Worm (Caenorhabditis elegans) whole organism, late embryonic: ENCODE results near the gene srab-10.

Experiments used
- Y22D7AL.16 ChIP-seq: sonication (generic microtip); optimal IDR thresholded peaks from 2 replicates; lab custom pipeline; 2016; ENCODE audit warnings: missing genetic modification characterization, missing compliant biosample characterization
- ama-1 ChIP-seq: fragments of 150-350 bp; optimal IDR thresholded peaks from 2 replicates; lab custom pipeline; 2014
- ceh-24 ChIP-seq: sonication (generic microtip); optimal IDR thresholded peaks from 2 replicates; lab custom pipeline; 2016; ENCODE audit warnings: mild to moderate bottlenecking, missing genetic modification characterization, missing compliant biosample characterization
- ceh-31 ChIP-seq: sonication (generic microtip); optimal IDR thresholded peaks from 2 replicates; lab custom pipeline; 2016; ENCODE audit warnings: missing genetic modification characterization, missing compliant biosample characterization
- ceh-6 ChIP-seq: fragments of 200-800 bp; sonication (Bioruptor generic); optimal IDR thresholded peaks from 2 replicates; lab custom pipeline; 2018; ENCODE audit warnings: mild to moderate bottlenecking, missing genetic modification characterization, missing compliant biosample characterization
- elt-2 ChIP-seq: sonication (generic microtip); optimal IDR thresholded peaks from 2 replicates; lab custom pipeline; 2016; ENCODE audit warnings: missing genetic modification reagents, missing genetic modification characterization, missing compliant biosample characterization
- hlh-6 ChIP-seq: sonication (generic microtip); optimal IDR thresholded peaks from 2 replicates; lab custom pipeline; 2016; ENCODE audit warnings: missing genotype, missing genetic modification characterization, missing compliant biosample characterization

DNA sequence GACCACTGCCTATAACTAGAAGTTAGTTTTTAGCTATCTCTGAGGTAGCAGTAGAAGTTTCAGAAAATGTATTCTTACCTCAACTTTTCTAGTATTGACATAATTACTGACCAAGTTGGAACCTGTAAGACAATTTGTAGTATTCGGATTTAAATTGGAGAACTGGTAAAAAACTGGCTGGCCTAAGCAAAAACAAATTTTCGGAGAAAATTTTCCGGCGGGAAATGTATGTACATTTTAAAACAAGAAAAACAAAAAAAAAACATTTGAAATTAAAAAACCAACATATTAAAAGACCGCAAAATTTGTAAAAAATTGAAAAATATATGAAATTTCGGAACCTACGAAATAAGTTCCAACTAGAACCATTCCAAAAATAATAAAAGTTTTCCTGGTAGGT lies 2.5 kb upstream of the srab-10 start, which contains the start of gene srab-11:
- TF ChIP-seq hlh-6 (tag; lab: Kevin White, UChicago) (no peak), ama-1 (lab: Kevin White, UChicago) (no peak), ceh-31 (tag; lab: Kevin White, UChicago) (no peak), ceh-6 (no peak), Y22D7AL.16 (tag; lab: Kevin White, UChicago) (no peak), elt-2 (tag; lab: Kevin White, UChicago) (no peak), ceh-24 (tag; lab: Kevin White, UChicago) (no peak)
